Fruit fly (Drosophila melanogaster) Kc167 (cell line): ENCODE results near the gene CG33269.

ENCODE experiments used
- insv ChIP-seq: fragments of >200 bp; optimal IDR thresholded peaks from 3 replicates; lab custom pipeline; 2018; ENCODE audit warnings: missing external identifiers
- psq ChIP-seq: fragments of >200 bp; optimal IDR thresholded peaks from 2 replicates; lab custom pipeline; 2017; ENCODE audit warnings: missing external identifiers

dm6 chr3L:11626229-11626826 is 44.3 kb upstream of the CG33269 start, which contains the start of gene PCID2:
- TF ChIP-seq insv (no peak), psq (no peak)
